Fruit fly (Drosophila melanogaster) whole organism, embryonic: ENCODE results near the gene Ctr1B.

ENCODE experiments used
- B-H2 ChIP-seq: fragments of 200-800 bp; sonication (Bioruptor generic); optimal IDR thresholded peaks from 2 replicates; lab custom pipeline; 2018; ENCODE audit warnings: missing biosample characterization, mild to moderate bottlenecking, missing genetic modification characterization
- CG10147 ChIP-seq: fragments of 200-800 bp; sonication (Bioruptor generic); optimal IDR thresholded peaks from 2 replicates; lab custom pipeline; 2019; ENCODE audit warnings: missing biosample characterization, mild to moderate bottlenecking, missing genetic modification characterization, moderate library complexity
- CG10431 ChIP-seq: fragments of 200-800 bp; sonication (Bioruptor generic); optimal IDR thresholded peaks from 3 replicates; lab custom pipeline; 2018; ENCODE audit warnings: missing biosample characterization, mild to moderate bottlenecking, missing genetic modification characterization
- CG10543 ChIP-seq: fragments of 200-800 bp; sonication (Bioruptor generic); optimal IDR thresholded peaks from 3 replicates; lab custom pipeline; 2017; ENCODE audit warnings: missing biosample characterization, mild to moderate bottlenecking, missing genetic modification characterization, moderate library complexity
- CG11247 ChIP-seq: fragments of 200-800 bp; sonication (Bioruptor generic); IDR thresholded peaks from 2 replicates; pipeline ENCODE4 v1.3.6; 2022; ENCODE audit warnings: missing biosample characterization, missing genetic modification characterization
- CG13296 ChIP-seq: fragments of 200-800 bp; sonication (Bioruptor generic); optimal IDR thresholded peaks from 3 replicates; lab custom pipeline; 2018; ENCODE audit warnings: missing biosample characterization, mild to moderate bottlenecking, missing genetic modification characterization
- CG18011 ChIP-seq: fragments of 200-800 bp; sonication (Bioruptor generic); optimal IDR thresholded peaks from 2 replicates; lab custom pipeline; 2017; ENCODE audit warnings: missing biosample characterization, missing genetic modification characterization, mild to moderate bottlenecking, moderate library complexity, missing genotype
- CG2116 ChIP-seq: fragments of 200-800 bp; sonication (Bioruptor generic); optimal IDR thresholded peaks from 3 replicates; lab custom pipeline; 2018; ENCODE audit warnings: missing biosample characterization, mild to moderate bottlenecking, missing genetic modification characterization
- CG2202 ChIP-seq: fragments of 200-800 bp; sonication (Bioruptor generic); optimal IDR thresholded peaks from 2 replicates; lab custom pipeline; 2018; ENCODE audit warnings: missing biosample characterization, mild to moderate bottlenecking, missing genetic modification characterization
- CG2889 ChIP-seq: fragments of 200-800 bp; sonication (Bioruptor generic); IDR thresholded peaks from 3 replicates; pipeline ENCODE4 v1.3.6; 2022; ENCODE audit warnings: missing biosample characterization, missing genetic modification characterization
- CG31388 ChIP-seq: fragments of 200-800 bp; sonication (Bioruptor generic); optimal IDR thresholded peaks from 2 replicates; lab custom pipeline; 2016; ENCODE audit warnings: missing biosample characterization, missing genetic modification characterization
- CG33213 ChIP-seq: fragments of 200-800 bp; sonication (Bioruptor generic); optimal IDR thresholded peaks from 3 replicates; lab custom pipeline; 2016; ENCODE audit warnings: missing biosample characterization, missing genetic modification characterization
- CG3407 ChIP-seq: fragments of 200-800 bp; sonication (Bioruptor generic); optimal IDR thresholded peaks from 2 replicates; lab custom pipeline; 2018; ENCODE audit warnings: missing biosample characterization, mild to moderate bottlenecking, missing genetic modification characterization
- CG34422 ChIP-seq: fragments of 200-800 bp; sonication (Bioruptor generic); IDR thresholded peaks from 3 replicates; pipeline ENCODE4 v1.3.6; 2022; ENCODE audit warnings: missing biosample characterization, missing genetic modification characterization
- CG4404 ChIP-seq: fragments of 200-800 bp; sonication (Bioruptor generic); IDR thresholded peaks from 2 replicates; pipeline ENCODE4 v1.3.6; 2022; ENCODE audit warnings: missing biosample characterization, missing genetic modification characterization
- CG4820 ChIP-seq: fragments of 200-800 bp; sonication (Bioruptor generic); optimal IDR thresholded peaks from 3 replicates; lab custom pipeline; 2016; ENCODE audit warnings: missing biosample characterization, missing genetic modification characterization
- CG4854 ChIP-seq: fragments of 200-800 bp; sonication (Bioruptor generic); optimal IDR thresholded peaks from 2 replicates; lab custom pipeline; 2016; ENCODE audit warnings: missing biosample characterization, missing genetic modification characterization, inconsistent platforms
- CG5953 ChIP-seq: fragments of 200-800 bp; sonication (Bioruptor generic); IDR thresholded peaks from 2 replicates; pipeline ENCODE4 v1.3.6; 2022; ENCODE audit warnings: missing biosample characterization, missing genetic modification characterization
- CG6791 ChIP-seq: fragments of 200-800 bp; sonication (Bioruptor generic); IDR thresholded peaks from 3 replicates; pipeline ENCODE4 v1.3.6; 2022; ENCODE audit warnings: missing biosample characterization, missing genetic modification characterization; ENCODE audit not compliant: partially characterized antibody
- CG6813 ChIP-seq: fragments of 200-800 bp; sonication (Bioruptor generic); optimal IDR thresholded peaks from 2 replicates; lab custom pipeline; 2017; ENCODE audit warnings: missing biosample characterization, missing genetic modification characterization, mild to moderate bottlenecking, moderate library complexity, missing genetic modification reagents
- CG8359 ChIP-seq: fragments of 200-800 bp; sonication (Bioruptor generic); optimal IDR thresholded peaks from 2 replicates; lab custom pipeline; 2017; ENCODE audit warnings: missing biosample characterization, mild to moderate bottlenecking, missing genetic modification characterization, borderline replicate concordance
- CG9727 ChIP-seq: fragments of 200-800 bp; sonication (Bioruptor generic); optimal IDR thresholded peaks from 3 replicates; lab custom pipeline; 2017; ENCODE audit warnings: missing biosample characterization, mild to moderate bottlenecking, missing genetic modification characterization
- CTCF ChIP-seq: fragments of 200-800 bp; sonication (Bioruptor generic); optimal IDR thresholded peaks from 2 replicates; lab custom pipeline; 2017; ENCODE audit warnings: missing biosample characterization, mild to moderate bottlenecking, missing genetic modification characterization, moderate library complexity
- Camta ChIP-seq: fragments of 200-800 bp; sonication (Bioruptor generic); optimal IDR thresholded peaks from 2 replicates; lab custom pipeline; 2016; ENCODE audit warnings: missing biosample characterization, missing genetic modification characterization
- CoRest ChIP-seq: fragments of 200-800 bp; sonication (Bioruptor generic); optimal IDR thresholded peaks from 3 replicates; lab custom pipeline; 2018; ENCODE audit warnings: missing biosample characterization, mild to moderate bottlenecking, missing genetic modification characterization, moderate library complexity
- Deaf1 ChIP-seq: fragments of 200-800 bp; optimal IDR thresholded peaks from 3 replicates; lab custom pipeline; 2019; ENCODE audit warnings: missing biosample characterization, mild to moderate bottlenecking, missing genetic modification characterization, moderate library complexity
- Dp ChIP-seq: fragments of 200-800 bp; sonication (Bioruptor generic); optimal IDR thresholded peaks from 2 replicates; lab custom pipeline; 2018; ENCODE audit warnings: missing biosample characterization, mild to moderate bottlenecking, missing genetic modification characterization, moderate library complexity
- ERR ChIP-seq: fragments of 200-800 bp; sonication (Bioruptor generic); optimal IDR thresholded peaks from 2 replicates; lab custom pipeline; 2016; ENCODE audit warnings: missing biosample characterization, missing genetic modification characterization
- Ets97D ChIP-seq: fragments of 200-800 bp; sonication (Bioruptor generic); optimal IDR thresholded peaks from 3 replicates; lab custom pipeline; 2016; ENCODE audit warnings: missing biosample characterization, missing genetic modification characterization
- Fer1 ChIP-seq: fragments of 200-800 bp; sonication (Bioruptor generic); optimal IDR thresholded peaks from 2 replicates; lab custom pipeline; 2017; ENCODE audit warnings: missing biosample characterization, mild to moderate bottlenecking, missing genetic modification characterization
- GATAe ChIP-seq: fragments of 200-800 bp; sonication (Bioruptor generic); conservative IDR thresholded peaks from 2 replicates; pipeline ENCODE4 v1.3.6; 2022; ENCODE audit warnings: missing biosample characterization, missing genetic modification characterization
- Hey ChIP-seq: fragments of 200-800 bp; sonication (Bioruptor generic); optimal IDR thresholded peaks from 3 replicates; lab custom pipeline; 2018; ENCODE audit warnings: missing biosample characterization, mild to moderate bottlenecking, missing genetic modification characterization
- MESR4 ChIP-seq: fragments of 200-800 bp; sonication (Bioruptor generic); optimal IDR thresholded peaks from 2 replicates; lab custom pipeline; 2018; ENCODE audit warnings: missing biosample characterization, mild to moderate bottlenecking, missing genetic modification characterization, moderate library complexity
- NFAT ChIP-seq: fragments of 200-800 bp; sonication (Bioruptor generic); IDR thresholded peaks from 2 replicates; pipeline ENCODE4 v1.3.6; 2022; ENCODE audit warnings: missing biosample characterization, missing genetic modification characterization
- Poxn ChIP-seq: fragments of 200-800 bp; sonication (Bioruptor generic); IDR thresholded peaks from 2 replicates; pipeline ENCODE4 v1.3.6; 2022; ENCODE audit warnings: missing biosample characterization, missing genetic modification characterization
- chinmo ChIP-seq: fragments of 200-800 bp; sonication (Bioruptor generic); IDR thresholded peaks from 4 replicates; pipeline ENCODE4 v1.3.6; 2022; ENCODE audit warnings: missing biosample characterization, missing genetic modification characterization; ENCODE audit not compliant: partially characterized antibody
- dan ChIP-seq: fragments of 200-800 bp; sonication (Bioruptor generic); IDR thresholded peaks from 2 replicates; pipeline ENCODE4 v1.3.6; 2022; ENCODE audit warnings: missing biosample characterization, missing genetic modification characterization
- dpn ChIP-seq, 2 experiments: fragments of 200-800 bp; sonication (Bioruptor generic); optimal IDR thresholded peaks; 3 replicates each; lab custom pipeline; 2016; ENCODE audit warnings: missing biosample characterization in 2 of 2, missing genetic modification characterization in 2 of 2
- dysf ChIP-seq: fragments of 200-800 bp; sonication (Bioruptor generic); IDR thresholded peaks from 3 replicates; pipeline ENCODE4 v1.3.6; 2022; ENCODE audit warnings: missing biosample characterization, missing genetic modification characterization
- gem ChIP-seq: fragments of 200-800 bp; sonication (Bioruptor generic); optimal IDR thresholded peaks from 2 replicates; lab custom pipeline; 2019; ENCODE audit warnings: missing biosample characterization, mild to moderate bottlenecking, missing genetic modification characterization, moderate library complexity
- gsb ChIP-seq: fragments of 200-800 bp; sonication (Bioruptor generic); IDR thresholded peaks from 2 replicates; pipeline ENCODE4 v1.3.6; 2022; ENCODE audit warnings: missing biosample characterization, missing genetic modification characterization
- gt ChIP-seq: fragments of 200-800 bp; sonication (Bioruptor generic); IDR thresholded peaks from 2 replicates; pipeline ENCODE4 v1.3.6; 2022; ENCODE audit warnings: missing biosample characterization, missing genetic modification characterization
- ham ChIP-seq: fragments of 200-800 bp; sonication (Bioruptor generic); IDR thresholded peaks from 2 replicates; pipeline ENCODE4 v1.3.6; 2022; ENCODE audit warnings: missing biosample characterization, missing genetic modification characterization
- ind ChIP-seq: fragments of 200-800 bp; sonication (Bioruptor generic); optimal IDR thresholded peaks from 3 replicates; lab custom pipeline; 2016; ENCODE audit warnings: missing biosample characterization, missing genetic modification characterization
- insv ChIP-seq, 2 experiments: fragments of 200-800 bp; sonication (Bioruptor generic); optimal IDR thresholded peaks; 3 replicates each; lab custom pipeline; 2016 to 2018; ENCODE audit warnings: missing biosample characterization in 2 of 2, missing genetic modification characterization in 2 of 2
- jigr1 ChIP-seq: fragments of 200-800 bp; sonication (Bioruptor generic); IDR thresholded peaks from 3 replicates; pipeline ENCODE4 v1.3.6; 2022; ENCODE audit warnings: missing biosample characterization, missing genetic modification characterization
- kah ChIP-seq: fragments of 200-800 bp; sonication (Bioruptor generic); optimal IDR thresholded peaks from 2 replicates; lab custom pipeline; 2018; ENCODE audit warnings: missing biosample characterization, mild to moderate bottlenecking, missing genetic modification characterization
- pb ChIP-seq: fragments of 200-800 bp; sonication (Bioruptor generic); optimal IDR thresholded peaks from 3 replicates; lab custom pipeline; 2016; ENCODE audit warnings: missing biosample characterization, missing genetic modification characterization
- run ChIP-seq: fragments of 200-800 bp; sonication (Bioruptor generic); optimal IDR thresholded peaks from 3 replicates; lab custom pipeline; 2018; ENCODE audit warnings: missing biosample characterization, mild to moderate bottlenecking, missing genetic modification characterization
- shn ChIP-seq: fragments of 200-800 bp; sonication (Bioruptor generic); optimal IDR thresholded peaks from 3 replicates; lab custom pipeline; 2016; ENCODE audit warnings: missing biosample characterization, missing genetic modification characterization

Ctr1B gene

dm6 chr3R:8333768-8334470 lies 16.5 kb downstream of the Ctr1B start, which contains the start of gene Poxm (continued):
- TF ChIP-seq ERR (GFP tag; lab: Kevin White, UChicago) (no peak), Dp (GFP tag; lab: Kevin White, UChicago) (no peak), CG5953 (GFP tag; lab: Robert Waterston, UW) (0 out of 2 replicates have a peak, but pooled peaks have one; percentile 42), CG2889 (GFP tag; lab: Robert Waterston, UW) (0 out of 3 replicates have a peak, but pooled peaks have one; percentile 51), CG9727 (GFP tag; lab: Kevin White, UChicago) (peak; percentile 96), gsb (GFP tag; lab: Robert Waterston, UW) (peak; percentile 68; the same call in 1 of the 2 replicates), Deaf1 (tag; lab: Kevin White, UChicago) (peak; percentile 56), Fer1 (GFP tag; lab: Kevin White, UChicago) (no peak), CG11247 (peak; percentile 63), dpn (GFP tag; optimal IDR thresholded peaks at IDR 0.05; lab: Kevin White, UChicago) (peak; percentile 81 to 86), Ets97D (peak; percentile 33), CG3407 (GFP tag; lab: Kevin White, UChicago) (peak; percentile 85), CG10431 (peak; percentile 73), CG6813 (GFP tag; lab: Kevin White, UChicago) (peak; percentile 74), CG10147 (GFP tag; lab: Kevin White, UChicago) (peak; percentile 85), B-H2 (GFP tag; lab: Kevin White, UChicago) (peak; percentile 39), run (tag; lab: Kevin White, UChicago) (peak; percentile 77), GATAe (GFP tag; lab: Robert Waterston, UW) (no peak), CG33213 (GFP tag; lab: Kevin White, UChicago) (peak; percentile 21), Poxn (GFP tag; lab: Robert Waterston, UW) (no peak), CG8359 (GFP tag; lab: Kevin White, UChicago) (peak; percentile 84), ind (GFP tag; lab: Kevin White, UChicago) (peak; percentile 86), kah (peak; percentile 77), dan (GFP tag; lab: Robert Waterston, UW) (peak; percentile 81), gt (GFP tag; lab: Robert Waterston, UW) (peak; percentile 83), gem (peak; percentile 97), CG10543 (GFP tag; lab: Kevin White, UChicago) (peak; percentile 85), CG6791 (no peak), dysf (GFP tag; lab: Robert Waterston, UW) (peak; percentile 94), Camta (GFP tag; lab: Kevin White, UChicago) (peak; percentile 66), NFAT (peak; percentile 65), CG34422 (GFP tag; lab: Robert Waterston, UW) (peak; percentile 89), Hey (tag; lab: Kevin White, UChicago) (no peak), CG4854 (GFP tag; lab: Kevin White, UChicago) (peak; percentile 61), CG18011 (GFP tag; lab: Kevin White, UChicago) (no peak), CG2116 (GFP tag; lab: Kevin White, UChicago) (peak; percentile 40), shn (GFP tag; lab: Kevin White, UChicago) (peak; percentile 8), CG13296 (GFP tag; lab: Kevin White, UChicago) (peak; percentile 80), ham (GFP tag; lab: Robert Waterston, UW) (0 out of 2 replicates have a peak, but pooled peaks have one; percentile 30), CTCF (peak; percentile 1), CG4820 (GFP tag; lab: Kevin White, UChicago) (peak; percentile 94), chinmo (GFP tag; lab: Robert Waterston, UW) (no peak), CG4404 (GFP tag; lab: Robert Waterston, UW) (peak; percentile 96), pb (GFP tag; lab: Kevin White, UChicago) (no peak), jigr1 (peak; percentile 86; the same call in 2 of the 3 replicates), CG31388 (GFP tag; lab: Kevin White, UChicago) (peak; percentile 83), CoRest (tag; lab: Kevin White, UChicago) (peak; percentile 97), MESR4 (GFP tag; lab: Kevin White, UChicago) (no peak), insv (GFP tag; optimal IDR thresholded peaks at IDR 0.05; lab: Kevin White, UChicago) (peak in 1 of 2 experiments; percentile 19), CG2202 (peak; percentile 65)
